Worm (Caenorhabditis elegans) whole organism, L4 larva: ENCODE measurements around the gene srbc-3.

Experiments used
- F10B5.3 ChIP-seq: sonication (generic microtip); optimal IDR thresholded peaks from 2 replicates; lab custom pipeline; 2016; ENCODE audit warnings: mild to moderate bottlenecking, missing genetic modification characterization, missing compliant biosample characterization
- T20F7.1 ChIP-seq: fragments of 200-800 bp; sonication (Bioruptor generic); optimal IDR thresholded peaks from 2 replicates; lab custom pipeline; 2018; ENCODE audit warnings: mild to moderate bottlenecking, missing genetic modification characterization, missing compliant biosample characterization
- aha-1 ChIP-seq: fragments of 150-350 bp; peaks from one replicate; lab custom pipeline; 2014; ENCODE audit warnings: missing biosample characterization, missing genetic modification characterization
- arid-1 ChIP-seq: fragments of 200-800 bp; sonication (Bioruptor generic); conservative IDR thresholded peaks from 2 replicates; pipeline ENCODE4 v1.3.6; 2022; ENCODE audit warnings: missing genetic modification reagents, missing genetic modification characterization, missing compliant biosample characterization
- ceh-20 ChIP-seq: fragments of 200-800 bp; sonication (Bioruptor generic); IDR thresholded peaks from 2 replicates; pipeline ENCODE4 v1.3.6; 2022; ENCODE audit warnings: missing genetic modification reagents, missing genetic modification characterization, missing compliant biosample characterization
- ceh-44 ChIP-seq: fragments of 200-800 bp; sonication (Bioruptor generic); IDR thresholded peaks from 2 replicates; pipeline ENCODE4 v1.3.6; 2022; ENCODE audit warnings: missing genetic modification reagents, missing genetic modification characterization, missing compliant biosample characterization
- ceh-62 ChIP-seq: sonication (generic microtip); optimal IDR thresholded peaks from 2 replicates; lab custom pipeline; 2017; ENCODE audit warnings: missing biosample characterization, missing genetic modification characterization
- ceh-82 ChIP-seq: sonication (generic microtip); optimal IDR thresholded peaks from 2 replicates; lab custom pipeline; 2017; ENCODE audit warnings: missing biosample characterization, missing genetic modification characterization
- ces-1 ChIP-seq: fragments of 150-350 bp; sonication (generic microtip); optimal IDR thresholded peaks from 4 replicates; lab custom pipeline; 2014; ENCODE audit warnings: missing biosample characterization, missing genetic modification reagents, missing genetic modification characterization
- daf-12 ChIP-seq: fragments of 150-350 bp; optimal IDR thresholded peaks from 2 replicates; lab custom pipeline; 2014; ENCODE audit warnings: missing biosample characterization, missing genetic modification reagents, missing genetic modification characterization
- daf-16 ChIP-seq, 3 experiments: sonication (generic microtip); optimal IDR thresholded peaks; 2 replicates each; lab custom pipeline; 2016 to 2017; ENCODE audit warnings: missing genetic modification characterization in 3 of 3, missing genetic modification reagents in 3 of 3, mild to moderate bottlenecking in 2 of 3, missing compliant biosample characterization in 2 of 3, missing biosample characterization in 1 of 3, moderate library complexity in 1 of 3
- dmd-6 ChIP-seq: fragments of 200-800 bp; sonication (Bioruptor generic); IDR thresholded peaks from 2 replicates; pipeline ENCODE4 v1.3.6; 2022; ENCODE audit warnings: missing genetic modification reagents, missing genetic modification characterization, missing compliant biosample characterization
- dmd-8 ChIP-seq: fragments of 200-800 bp; sonication (Bioruptor generic); IDR thresholded peaks from 2 replicates; pipeline ENCODE4 v1.3.6; 2022; ENCODE audit warnings: missing genetic modification characterization, missing compliant biosample characterization
- fkh-10 ChIP-seq: fragments of 150-350 bp; optimal IDR thresholded peaks from 2 replicates; lab custom pipeline; 2014; ENCODE audit warnings: missing biosample characterization, missing genetic modification reagents, missing genetic modification characterization
- fos-1 ChIP-seq: fragments of 150-350 bp; optimal IDR thresholded peaks from 2 replicates; lab custom pipeline; 2014; ENCODE audit warnings: missing biosample characterization, missing genetic modification characterization
- hif-1 ChIP-seq, 2 experiments: sonication (generic microtip); optimal IDR thresholded peaks; 2 replicates each; lab custom pipeline; 2016 to 2017; ENCODE audit warnings: missing compliant biosample characterization in 2 of 2, missing genetic modification characterization in 2 of 2, missing genetic modification reagents in 2 of 2, missing genotype in 2 of 2, mild to moderate bottlenecking in 1 of 2
- hlh-11 ChIP-seq: fragments of 200-800 bp; sonication (Bioruptor generic); optimal IDR thresholded peaks from 2 replicates; lab custom pipeline; 2018; ENCODE audit warnings: mild to moderate bottlenecking, missing genetic modification characterization, missing compliant biosample characterization
- hlh-30 ChIP-seq: sonication (generic microtip); optimal IDR thresholded peaks from 2 replicates; lab custom pipeline; 2017; ENCODE audit warnings: antibody characterized with exemption, mild to moderate bottlenecking, missing genetic modification characterization, missing compliant biosample characterization; ENCODE audit not compliant: insufficient read depth
- hmg-1.1 ChIP-seq: fragments of 200-800 bp; sonication (Bioruptor generic); IDR thresholded peaks from 2 replicates; pipeline ENCODE4 v1.3.6; 2022; ENCODE audit warnings: missing genetic modification reagents, missing genetic modification characterization, missing compliant biosample characterization
- lim-7 ChIP-seq: fragments of 200-800 bp; sonication (Bioruptor generic); IDR thresholded peaks from 2 replicates; pipeline ENCODE4 v1.3.6; 2022; ENCODE audit warnings: missing genetic modification characterization, missing compliant biosample characterization
- lin-15B ChIP-seq: fragments of 150-350 bp; sonication (generic microtip); optimal IDR thresholded peaks from 3 replicates; lab custom pipeline; 2014; ENCODE audit warnings: missing biosample characterization, missing genetic modification characterization
- lin-38 ChIP-seq: fragments of 200-800 bp; sonication (Bioruptor generic); IDR thresholded peaks from 2 replicates; pipeline ENCODE4 v1.3.6; 2022; ENCODE audit warnings: missing genetic modification reagents, missing genetic modification characterization, missing compliant biosample characterization
- lsy-2 ChIP-seq, 2 experiments: fragments of 150-350 bp in 1 of 2; sonication (generic microtip) in 1 of 2; optimal IDR thresholded peaks; 2 replicates each; lab custom pipeline; 2014 to 2017; ENCODE audit warnings: missing biosample characterization in 2 of 2, missing genetic modification characterization in 2 of 2
- madf-9 ChIP-seq: fragments of 200-800 bp; sonication (Bioruptor generic); conservative IDR thresholded peaks from 2 replicates; pipeline ENCODE4 v1.3.6; 2022; ENCODE audit warnings: missing genetic modification reagents, missing genetic modification characterization, missing compliant biosample characterization
- nhr-10 ChIP-seq: fragments of 150-350 bp; optimal IDR thresholded peaks from 2 replicates; lab custom pipeline; 2014; ENCODE audit warnings: missing biosample characterization, missing genetic modification characterization
- nhr-11 ChIP-seq: fragments of 150-350 bp; optimal IDR thresholded peaks from 2 replicates; lab custom pipeline; 2014; ENCODE audit warnings: missing biosample characterization, missing genetic modification characterization
- nhr-28 ChIP-seq: fragments of 150-350 bp; optimal IDR thresholded peaks from 2 replicates; lab custom pipeline; 2014; ENCODE audit warnings: missing biosample characterization, missing genetic modification characterization
- nhr-41 ChIP-seq: fragments of 200-800 bp; sonication (Bioruptor generic); IDR thresholded peaks from 2 replicates; pipeline ENCODE4 v1.3.6; 2022; ENCODE audit warnings: missing genetic modification reagents, missing genetic modification characterization, missing compliant biosample characterization
- nhr-48 ChIP-seq: sonication (generic microtip); optimal IDR thresholded peaks from 2 replicates; lab custom pipeline; 2016; ENCODE audit warnings: mild to moderate bottlenecking, missing genetic modification characterization, missing compliant biosample characterization
- nhr-76 ChIP-seq: fragments of 150-350 bp; optimal IDR thresholded peaks from 2 replicates; lab custom pipeline; 2014; ENCODE audit warnings: missing biosample characterization, missing genetic modification characterization
- nhr-77 ChIP-seq: fragments of 150-350 bp; optimal IDR thresholded peaks from 2 replicates; lab custom pipeline; 2014; ENCODE audit warnings: missing biosample characterization, missing genetic modification characterization
- php-3 ChIP-seq: fragments of 200-800 bp; sonication (Bioruptor generic); IDR thresholded peaks from 2 replicates; pipeline ENCODE4 v1.3.6; 2022; ENCODE audit warnings: missing genetic modification reagents, missing genetic modification characterization, missing compliant biosample characterization
- sdz-12 ChIP-seq: fragments of 200-800 bp; sonication (Bioruptor generic); optimal IDR thresholded peaks from 2 replicates; lab custom pipeline; 2018; ENCODE audit warnings: mild to moderate bottlenecking, missing genetic modification characterization, missing compliant biosample characterization
- snpc-1.2 ChIP-seq: fragments of 200-800 bp; sonication (Bioruptor generic); IDR thresholded peaks from 2 replicates; pipeline ENCODE4 v1.3.6; 2022; ENCODE audit warnings: missing genetic modification reagents, missing genetic modification characterization, missing compliant biosample characterization
- snpc-4 ChIP-seq: fragments of 150-350 bp; optimal IDR thresholded peaks from 2 replicates; lab custom pipeline; 2014; ENCODE audit warnings: missing biosample characterization, missing genetic modification characterization
- unc-39 ChIP-seq: sonication (generic microtip); optimal IDR thresholded peaks from 2 replicates; lab custom pipeline; 2017; ENCODE audit warnings: missing biosample characterization, missing genetic modification characterization
- unc-62 ChIP-seq, 3 experiments: fragments of 150-350 bp in 1 of 3; sonication (generic microtip); optimal IDR thresholded peaks in 2 of 3; peaks in 1 of 3; 1 replicate in 1 of 3; 2 replicates in 2 of 3; lab custom pipeline; 2014 to 2017; ENCODE audit warnings: missing biosample characterization in 3 of 3, missing genetic modification characterization in 3 of 3, missing genetic modification reagents in 3 of 3, missing genotype in 1 of 3
- vab-7 ChIP-seq: fragments of 200-800 bp; sonication (Bioruptor generic); IDR thresholded peaks from 2 replicates; pipeline ENCODE4 v1.3.6; 2022; ENCODE audit warnings: missing genetic modification reagents, missing genetic modification characterization, missing compliant biosample characterization
- zag-1 ChIP-seq: fragments of 150-350 bp; optimal IDR thresholded peaks from 2 replicates; lab custom pipeline; 2014; ENCODE audit warnings: missing biosample characterization, missing genetic modification characterization
- zip-11 ChIP-seq: fragments of 200-800 bp; sonication (Bioruptor generic); IDR thresholded peaks from 2 replicates; pipeline ENCODE4 v1.3.6; 2022; ENCODE audit warnings: missing genetic modification characterization, missing compliant biosample characterization

The srbc-3 gene

ce11 chrV:3339009-3339408 lies 30.7 kb downstream of the srbc-3 start, which contains the start of gene C17B7.4:
C17B7.4 (plus strand) TSS chrV:3339309.
- TF ChIP-seq arid-1 (GFP tag; lab: Robert Waterston, UW) (no peak), lin-15B (tag; lab: Kevin White, UChicago) (no peak)

- no peak for TF ChIP-seq zag-1
- no peak for TF ChIP-seq nhr-11 (tag; lab: Kevin White, UChicago)
- no peak for TF ChIP-seq ceh-44 (GFP tag; lab: Robert Waterston, UW)
- TF ChIP-seq fos-1 = no peak
- no peak for TF ChIP-seq ces-1 (GFP tag; lab: Kevin White, UChicago)
- TF ChIP-seq fkh-10 = no peak
- no peak for TF ChIP-seq unc-39
- no peak for TF ChIP-seq nhr-41 (GFP tag; lab: Robert Waterston, UW)
- TF ChIP-seq snpc-1.2 = no peak
- no peak for TF ChIP-seq sdz-12 (GFP tag; lab: Kevin White, UChicago)
- TF ChIP-seq nhr-76 (tag; lab: Kevin White, UChicago) = no peak
- no peak for TF ChIP-seq lim-7
Observed at ce11 chrV:3341906-3342305, 33.6 kb downstream of the srbc-3 start, which contains the start of gene C17B7.10. C17B7.10 (minus strand) TSS chrV:3342006.

ce11 chrV:3342504-3342903 lies 34.2 kb downstream of the srbc-3 start, which contains the start of gene C17B7.3:
C17B7.3 (plus strand) TSS chrV:3342804.
- TF ChIP-seq nhr-10 (tag; lab: Kevin White, UChicago) (no peak), daf-12 (tag; lab: Kevin White, UChicago) (no peak), ces-1 (GFP tag; lab: Kevin White, UChicago) (no peak), F10B5.3 (tag; lab: Kevin White, UChicago) (no peak), ceh-62 (tag; lab: Kevin White, UChicago) (no peak)

ce11 chrV:3344001-3344400 lies 35.7 kb downstream of the srbc-3 start:
- TF ChIP-seq lsy-2 (tag; optimal IDR thresholded peaks at IDR 0.05; lab: Kevin White, UChicago) (no peak), hlh-11 (tag; lab: Kevin White, UChicago) (peak; percentile 67), daf-16 (GFP tag; optimal IDR thresholded peaks at IDR 0.05; lab: Kevin White, UChicago) (peak in 1 of 2 experiments; percentile 30), daf-16 (tag; optimal IDR thresholded peaks at IDR 0.05; lab: Kevin White, UChicago) (no peak), nhr-11 (tag; lab: Kevin White, UChicago) (peak; percentile 36), aha-1 (peak; percentile 62), hif-1 (tag; optimal IDR thresholded peaks at IDR 0.05; lab: Kevin White, UChicago) (peak in 1 of 2 experiments; percentile 59), hlh-30 (peak; percentile 17), fkh-10 (no peak), nhr-77 (tag; lab: Kevin White, UChicago) (no peak), unc-62 (GFP tag; optimal IDR thresholded peaks at IDR 0.05 in 1 of 2; lab: Kevin White, UChicago) (peak in 1 of 2 experiments; percentile 88), unc-62 (tag; optimal IDR thresholded peaks at IDR 0.05; lab: Kevin White, UChicago) (no peak), ceh-20 (GFP tag; lab: Robert Waterston, UW) (0 out of 2 replicates have a peak, but pooled peaks have one; percentile 75), dmd-6 (peak; percentile 22; the same call in 1 of the 2 replicates), ceh-62 (tag; lab: Kevin White, UChicago) (no peak)

ce11 chrV:3346434-3347019 lies 38.3 kb downstream of the srbc-3 start, which contains the start of gene fbxa-65:
fbxa-65 (minus strand) TSS chrV:3346484.
- no peak for TF ChIP-seq T20F7.1
- no peak for TF ChIP-seq vab-7 (GFP tag; lab: Robert Waterston, UW)
- no peak for TF ChIP-seq php-3 (GFP tag; lab: Robert Waterston, UW)
- TF ChIP-seq nhr-48 = no peak
- TF ChIP-seq snpc-4 (tag; lab: Kevin White, UChicago) = no peak
- TF ChIP-seq dmd-6 = no peak
- no peak for TF ChIP-seq nhr-10 (tag; lab: Kevin White, UChicago)
- no peak for TF ChIP-seq hlh-30
- TF ChIP-seq fkh-10 = no peak
- no peak for TF ChIP-seq hmg-1.1 (GFP tag; lab: Robert Waterston, UW)
- TF ChIP-seq madf-9 (GFP tag; lab: Robert Waterston, UW) = no peak
- TF ChIP-seq nhr-28 (tag; lab: Kevin White, UChicago) = peak; percentile 23
- no peak for TF ChIP-seq lin-38 (GFP tag; lab: Robert Waterston, UW)
- TF ChIP-seq dmd-8 (GFP tag; lab: Robert Waterston, UW) = no peak
- no peak for TF ChIP-seq ceh-82 (tag; lab: Kevin White, UChicago)
- TF ChIP-seq aha-1 = peak; percentile 94
- TF ChIP-seq zip-11 (GFP tag; lab: Robert Waterston, UW) = no peak
- TF ChIP-seq, all 104 proteins: peak for 2
